Worm (Caenorhabditis elegans): ENCODE data around the gene R10H10.4.

DNA sequence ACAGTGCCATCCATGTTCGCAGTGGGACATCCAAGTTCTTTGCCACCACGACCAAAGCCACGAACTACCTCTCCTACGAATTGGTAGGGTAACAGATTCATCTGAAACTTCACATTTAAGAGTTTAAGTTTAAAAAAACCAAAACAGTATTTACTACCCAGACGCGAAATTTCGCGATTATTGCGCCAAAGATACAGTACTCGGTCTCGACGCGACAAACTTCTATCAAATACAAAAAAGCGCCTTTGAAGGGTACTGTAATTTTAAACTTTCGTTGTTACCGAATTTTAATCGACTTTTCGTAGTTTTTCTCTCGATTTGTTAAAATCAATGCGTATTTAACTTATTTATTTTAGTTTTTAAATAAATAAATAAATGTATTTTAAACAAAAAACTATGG is 14.6 kb upstream of the R10H10.4 start, which contains the start of gene rfk-1:
- TF ChIP-seq ztf-29 (GFP tag; IDR thresholded peaks at IDR 0.05) (no peak), ref-1 (GFP tag; conservative IDR thresholded peaks at IDR 0.05) (no peak), klf-2 (GFP tag; conservative IDR thresholded peaks at IDR 0.05) (no peak), med-1 (GFP tag; optimal IDR thresholded peaks at IDR 0.05; ENCODE audit: insufficient read depth) (no peak), flt-1 (GFP tag; IDR thresholded peaks at IDR 0.05) (no peak)
